Worm (Caenorhabditis elegans): ENCODE results near the gene prx-5.

prx-5 gene

DNA sequence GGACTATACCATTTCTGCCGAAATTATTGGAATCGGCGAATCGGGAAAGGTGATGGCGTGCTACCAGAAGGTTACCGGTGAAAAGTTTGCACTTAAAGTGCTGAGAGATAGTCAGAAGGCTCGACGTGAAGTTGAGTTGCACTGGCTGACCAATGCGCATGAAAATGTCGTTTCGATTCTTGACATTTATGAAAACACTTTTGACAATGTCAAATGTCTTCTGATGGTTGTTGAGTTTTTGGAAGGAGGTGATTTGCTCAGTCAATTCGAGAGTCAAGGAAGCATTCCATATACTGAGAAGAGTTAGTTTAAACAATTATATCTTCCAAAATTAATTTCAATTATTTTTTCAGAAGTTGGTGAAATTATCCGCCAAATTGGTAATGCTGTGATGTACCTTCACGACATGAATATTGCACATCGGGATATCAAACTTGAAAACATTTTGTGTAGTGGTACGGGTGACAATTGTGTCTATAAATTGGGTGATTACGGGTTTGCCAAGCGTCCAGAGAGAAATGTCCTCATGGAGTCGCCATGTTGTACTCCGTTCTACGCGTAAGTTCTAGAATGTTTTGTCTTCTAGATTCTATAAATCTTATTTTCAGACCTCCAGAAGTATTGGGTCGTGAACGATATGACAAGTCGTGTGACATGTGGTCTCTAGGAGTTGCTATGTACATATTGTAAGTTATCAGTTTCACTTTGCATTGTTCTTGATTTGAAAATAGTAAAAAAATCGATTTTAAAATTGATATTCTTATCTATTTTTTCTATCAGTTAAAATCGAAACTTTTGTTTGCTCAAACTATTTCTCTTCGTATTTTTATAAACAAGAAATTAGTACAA is 41.0 kb downstream of the prx-5 start:
- TF ChIP-seq W03F9.2 (tag; optimal IDR thresholded peaks at IDR 0.05) (no peak), him-1 (tag; optimal IDR thresholded peaks at IDR 0.05) (no peak), dao-5 (tag; optimal IDR thresholded peaks at IDR 0.05) (no peak)

DNA sequence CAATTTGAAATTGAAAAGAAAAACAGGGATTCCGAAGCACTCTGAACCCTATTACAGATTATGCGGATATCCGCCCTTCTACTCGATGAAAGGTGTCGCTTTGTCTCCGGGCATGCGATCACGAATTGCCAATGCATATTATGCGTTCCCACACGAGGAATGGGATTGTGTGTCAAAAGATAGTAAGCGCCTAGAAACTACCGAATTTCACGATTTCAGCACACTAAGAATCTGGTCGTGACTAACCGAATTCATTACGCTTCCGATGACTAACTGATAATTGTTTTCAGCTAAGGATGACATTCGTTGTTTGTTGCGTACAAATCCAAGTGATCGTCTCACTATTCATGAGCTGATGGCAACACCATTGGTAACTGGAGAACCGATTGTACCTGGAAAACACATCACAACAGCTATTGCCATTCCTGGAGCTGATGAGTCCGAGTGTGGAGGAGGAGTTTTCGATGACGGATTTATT is 41.7 kb downstream of the prx-5 start:
- TF ChIP-seq W03F9.2 (tag; optimal IDR thresholded peaks at IDR 0.05) (no peak), him-1 (tag; optimal IDR thresholded peaks at IDR 0.05) (no peak), dao-5 (tag; optimal IDR thresholded peaks at IDR 0.05) (no peak)

DNA sequence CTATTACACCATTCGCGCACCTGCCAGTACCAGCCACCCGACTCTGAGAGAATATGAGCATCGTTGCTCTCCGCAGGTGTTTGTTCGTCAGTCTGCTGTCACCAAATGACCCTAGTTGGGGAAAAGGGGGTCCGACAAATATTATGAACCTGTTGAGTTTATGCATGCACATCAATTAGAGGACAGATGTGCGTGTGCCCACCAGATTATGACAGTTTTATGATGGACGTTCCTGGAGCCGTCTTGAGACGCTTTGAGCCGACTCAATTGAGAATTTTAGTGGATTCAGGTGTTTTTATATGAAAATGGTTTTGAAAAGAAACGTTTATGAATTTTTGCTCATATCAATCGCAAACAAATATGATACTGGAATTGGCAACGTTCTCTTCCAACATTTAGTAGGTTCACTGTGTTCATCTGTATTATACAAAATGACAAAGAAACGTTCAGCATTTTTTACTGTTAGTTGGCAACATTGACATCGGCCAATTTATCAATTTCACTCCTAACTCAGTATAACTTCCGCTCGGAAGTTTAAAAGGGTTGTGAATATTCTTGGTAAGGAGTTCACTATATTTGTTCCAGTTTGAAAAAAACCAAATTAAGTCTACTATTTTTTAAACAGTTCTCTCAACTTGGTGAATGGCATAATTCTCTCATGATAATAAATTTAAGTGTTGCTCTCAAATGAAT is 42.8 kb downstream of the prx-5 start:
- TF ChIP-seq him-1 (tag; optimal IDR thresholded peaks at IDR 0.05) (peak; percentile 2), dao-5 (tag; optimal IDR thresholded peaks at IDR 0.05) (no peak), W03F9.2 (tag; optimal IDR thresholded peaks at IDR 0.05) (no peak)

DNA sequence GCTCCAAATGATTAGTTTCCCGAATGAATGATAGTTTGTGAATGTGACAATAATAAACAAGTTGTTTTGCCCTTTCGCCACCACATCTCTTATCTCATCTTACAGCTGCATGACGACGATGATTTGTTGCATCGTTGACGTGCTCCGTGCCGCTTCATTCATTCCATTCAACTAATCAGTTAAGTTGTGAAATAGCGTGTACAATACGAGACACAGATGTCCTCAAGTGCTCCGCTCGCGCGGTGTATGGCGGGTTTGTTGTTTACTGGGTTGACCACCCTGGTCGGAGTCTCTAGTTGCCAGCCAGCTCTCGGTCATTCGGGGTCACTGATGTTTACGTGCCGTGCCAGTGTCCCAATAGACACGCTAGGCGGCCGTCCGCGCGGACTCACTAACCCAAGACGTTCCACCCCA is 43.3 kb downstream of the prx-5 start:
- TF ChIP-seq him-1 (tag; optimal IDR thresholded peaks at IDR 0.05) (no peak), W03F9.2 (tag; optimal IDR thresholded peaks at IDR 0.05) (no peak), dao-5 (tag; optimal IDR thresholded peaks at IDR 0.05) (no peak)

DNA sequence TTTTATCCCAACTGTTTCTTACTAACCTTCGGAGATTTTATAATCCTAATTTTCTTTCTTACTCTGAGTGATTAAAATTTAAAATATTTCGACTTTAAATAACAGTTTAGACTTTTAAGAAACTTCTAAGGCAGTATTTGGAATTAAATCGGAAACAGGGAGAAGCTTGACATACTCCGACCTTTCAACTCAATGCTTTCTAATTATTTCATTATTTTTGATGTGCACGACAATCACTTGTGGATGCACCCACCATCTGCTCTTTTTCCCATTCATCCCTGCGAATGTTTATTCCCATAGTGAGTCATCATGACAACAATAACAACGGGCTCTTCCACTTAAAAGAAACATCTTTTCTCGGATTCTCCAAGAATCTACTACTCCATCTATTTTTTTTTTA is 44.0 kb downstream of the prx-5 start:
- TF ChIP-seq him-1 (tag; optimal IDR thresholded peaks at IDR 0.05) (no peak), W03F9.2 (tag; optimal IDR thresholded peaks at IDR 0.05) (no peak), dao-5 (tag; optimal IDR thresholded peaks at IDR 0.05) (no peak)

DNA sequence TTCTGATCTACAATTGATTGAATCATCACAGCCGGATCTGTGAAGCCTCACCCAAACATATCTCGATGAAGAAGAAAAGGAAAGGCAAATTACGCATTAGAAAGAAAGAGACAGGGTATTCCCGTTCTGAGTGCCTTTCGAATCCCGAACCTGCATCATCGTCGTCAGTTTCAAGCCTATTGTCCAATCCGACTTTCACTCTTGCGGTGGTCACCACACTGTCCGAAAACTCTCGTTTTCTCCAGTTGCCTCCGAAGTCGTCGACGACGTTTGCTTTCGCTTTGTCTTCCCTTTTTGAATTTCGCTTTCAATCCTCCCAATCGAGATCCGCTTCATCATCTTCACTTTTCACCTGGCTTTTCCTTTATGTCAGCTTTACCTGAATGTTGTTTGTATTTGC is 44.5 kb downstream of the prx-5 start:
- TF ChIP-seq dao-5 (tag; optimal IDR thresholded peaks at IDR 0.05) (no peak), him-1 (tag; optimal IDR thresholded peaks at IDR 0.05) (no peak), W03F9.2 (tag; optimal IDR thresholded peaks at IDR 0.05) (no peak)

DNA sequence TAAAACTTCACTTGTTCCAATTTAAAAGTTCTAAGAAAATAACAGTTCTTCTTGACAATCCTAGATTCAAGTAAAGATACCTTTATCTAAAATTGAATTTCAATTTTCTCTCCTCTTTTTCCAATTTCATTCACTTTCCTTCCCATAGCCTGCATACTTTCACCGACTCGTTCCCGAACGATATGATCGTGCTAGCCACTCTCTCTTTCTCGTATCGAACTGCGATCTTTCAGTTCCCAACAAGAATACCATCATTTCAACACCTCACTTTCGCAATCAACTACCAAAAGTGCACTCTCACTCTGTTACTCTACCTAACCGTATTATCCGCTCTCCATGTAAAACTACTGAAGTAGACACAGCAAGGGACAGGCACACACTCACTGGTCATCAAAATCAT is 45.4 kb downstream of the prx-5 start:
- TF ChIP-seq dao-5 (tag; optimal IDR thresholded peaks at IDR 0.05) (no peak), W03F9.2 (tag; optimal IDR thresholded peaks at IDR 0.05) (no peak), him-1 (tag; optimal IDR thresholded peaks at IDR 0.05) (no peak)

DNA sequence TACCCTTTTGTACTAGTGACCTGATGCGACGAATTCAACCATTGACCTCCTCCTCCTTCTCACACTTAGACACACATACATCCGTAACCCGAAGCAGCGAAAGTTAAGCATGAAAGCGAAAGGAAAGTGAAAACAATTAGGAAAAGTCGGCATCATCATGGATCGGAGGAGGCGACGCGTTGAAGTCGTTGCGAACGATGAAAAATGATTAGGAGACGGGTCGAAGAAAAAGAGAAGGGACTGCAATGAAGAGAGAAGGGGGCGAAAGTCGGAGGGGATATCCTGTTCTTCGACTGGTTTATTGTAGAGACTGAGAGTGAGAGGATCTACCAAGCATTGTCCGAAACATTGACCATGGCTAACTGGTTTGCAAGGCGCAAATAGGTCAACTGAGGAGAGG is 46.4 kb downstream of the prx-5 start:
- TF ChIP-seq dao-5 (tag; optimal IDR thresholded peaks at IDR 0.05) (no peak), him-1 (tag; optimal IDR thresholded peaks at IDR 0.05) (no peak), W03F9.2 (tag; optimal IDR thresholded peaks at IDR 0.05) (no peak)

DNA sequence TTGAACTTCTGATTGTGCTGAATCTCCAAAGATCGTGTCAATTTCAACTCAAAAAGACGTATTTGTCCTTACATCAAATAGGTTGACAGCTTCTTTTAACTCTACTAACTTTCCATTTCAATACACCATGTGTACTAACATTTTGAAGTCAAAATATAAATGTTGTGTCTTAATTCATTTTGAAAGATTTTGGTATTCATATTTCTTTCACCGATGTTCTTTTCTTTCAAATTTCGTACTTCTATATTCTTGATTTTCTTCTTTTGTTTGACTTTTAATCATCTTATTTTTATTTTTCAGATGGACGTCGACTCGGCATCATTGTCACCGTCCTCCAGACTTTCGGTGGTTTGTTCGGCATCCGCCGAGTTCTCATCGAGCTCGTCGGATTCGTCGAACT is 47.1 kb downstream of the prx-5 start, which contains the start of gene atf-2:
Gene atf-2, plus strand, starts transcription at position 301 of the 400 bp plus-strand sequence.
- no peak for TF ChIP-seq dao-5 (tag; optimal IDR thresholded peaks at IDR 0.05)
- no peak for TF ChIP-seq him-1 (tag; optimal IDR thresholded peaks at IDR 0.05)
- TF ChIP-seq W03F9.2 (tag; optimal IDR thresholded peaks at IDR 0.05): no peak

DNA sequence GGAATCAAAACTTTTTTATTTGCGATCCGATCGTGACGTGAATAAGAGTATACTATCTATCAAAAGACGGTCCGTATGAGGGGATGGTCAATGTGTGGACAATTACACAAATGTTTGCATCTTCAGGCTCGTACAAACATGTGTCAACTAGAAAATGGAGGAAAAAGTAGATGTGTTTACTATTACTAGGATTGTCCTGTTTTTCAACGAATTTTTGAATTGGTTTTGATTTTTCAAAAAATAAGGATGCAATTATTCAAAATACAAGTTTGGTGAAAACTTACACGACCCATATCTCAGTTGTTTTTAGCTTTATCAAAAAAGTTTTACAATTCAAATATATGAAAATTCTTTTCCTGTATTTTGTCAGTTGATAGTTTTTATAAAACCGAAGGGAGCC is 50.6 kb downstream of the prx-5 start, which contains the start of gene K08F8.7:
Gene K08F8.7, minus strand, starts transcription at position 101 of the 400 bp plus-strand sequence.
- TF ChIP-seq W03F9.2 (tag; optimal IDR thresholded peaks at IDR 0.05): no peak
- TF ChIP-seq dao-5 (tag; optimal IDR thresholded peaks at IDR 0.05): no peak
